Fruit fly (Drosophila melanogaster): Measurements from ENCODE around the gene CG5382.

CG5382 gene

dm6 chr3R:22368777-22369214 is 3.0 kb upstream of the CG5382 start:
- TF ChIP-seq Abd-B (GFP tag; optimal IDR thresholded peaks at IDR 0.05) = no peak
- TF ChIP-seq HLH106 (tag; optimal IDR thresholded peaks at IDR 0.05) = peak; percentile 48
- TF ChIP-seq brk (GFP tag; optimal IDR thresholded peaks at IDR 0.05) = no peak
- no peak for TF ChIP-seq Vsx2 (GFP tag; optimal IDR thresholded peaks at IDR 0.05; ENCODE audit: partially characterized antibody)
- TF ChIP-seq CG32264 (GFP tag; optimal IDR thresholded peaks at IDR 0.05) = no peak
- peak; percentile 74 for TF ChIP-seq woc (GFP tag; optimal IDR thresholded peaks at IDR 0.05)
- TF ChIP-seq usp (GFP tag; optimal IDR thresholded peaks at IDR 0.05) = no peak
- no peak for TF ChIP-seq Dfd (GFP tag; optimal IDR thresholded peaks at IDR 0.05)
- peak; percentile 78 for TF ChIP-seq sv (GFP tag; optimal IDR thresholded peaks at IDR 0.05)
- no peak for TF ChIP-seq N (GFP tag; optimal IDR thresholded peaks at IDR 0.05)
- no peak for TF ChIP-seq Mio (GFP tag; optimal IDR thresholded peaks at IDR 0.05)
- TF ChIP-seq GATAd (GFP tag; optimal IDR thresholded peaks at IDR 0.05) = no peak
- no peak for TF ChIP-seq jim (GFP tag; optimal IDR thresholded peaks at IDR 0.05)
- no peak for TF ChIP-seq tai (GFP tag; optimal IDR thresholded peaks at IDR 0.05)
- no peak for TF ChIP-seq dsf (GFP tag; optimal IDR thresholded peaks at IDR 0.05; ENCODE audit: borderline replicate concordance)
- TF ChIP-seq Jra (GFP tag; optimal IDR thresholded peaks at IDR 0.05) = no peak
- TF ChIP-seq foxo (GFP tag; optimal IDR thresholded peaks at IDR 0.05) = peak in 1 of 2 experiments; percentile 79
- no peak for TF ChIP-seq lola (GFP tag; optimal IDR thresholded peaks at IDR 0.05)
- peak; percentile 83 for TF ChIP-seq fru (GFP tag; optimal IDR thresholded peaks at IDR 0.05)
- no peak for TF ChIP-seq Hr78 (GFP tag; optimal IDR thresholded peaks at IDR 0.05)
- TF ChIP-seq Hr83 (GFP tag; optimal IDR thresholded peaks at IDR 0.05; ENCODE audit: poor library complexity, severe bottlenecking) = no peak
- TF ChIP-seq CG9705 (GFP tag; optimal IDR thresholded peaks at IDR 0.05) = no peak
- TF ChIP-seq br (GFP tag; optimal IDR thresholded peaks at IDR 0.05) = peak; percentile 74
- TF ChIP-seq dmrt93B (GFP tag; optimal IDR thresholded peaks at IDR 0.05) = no peak
- TF ChIP-seq sage (GFP tag; optimal IDR thresholded peaks at IDR 0.05) = peak; percentile 30
- peak; percentile 60 for TF ChIP-seq ey (GFP tag; optimal IDR thresholded peaks at IDR 0.05)
- peak; percentile 69 for TF ChIP-seq OdsH (GFP tag; optimal IDR thresholded peaks at IDR 0.05)
- no peak for TF ChIP-seq Hnf4 (GFP tag; optimal IDR thresholded peaks at IDR 0.05)
- no peak for TF ChIP-seq Myc (optimal IDR thresholded peaks at IDR 0.05)
- no peak for TF ChIP-seq Rel (GFP tag; optimal IDR thresholded peaks at IDR 0.05)
- no peak for TF ChIP-seq Rel (tag; optimal IDR thresholded peaks at IDR 0.05)
- TF ChIP-seq rgr (GFP tag; optimal IDR thresholded peaks at IDR 0.05) = peak; percentile 69
- TF ChIP-seq dl (GFP tag; optimal IDR thresholded peaks at IDR 0.05; ENCODE audit: insufficient read depth in 1 of 2, partially characterized antibody in 2 of 2) = no peak
- TF ChIP-seq Sp1 (GFP tag; optimal IDR thresholded peaks at IDR 0.05) = peak; percentile 60
- no peak for TF ChIP-seq Dif (GFP tag; optimal IDR thresholded peaks at IDR 0.05; ENCODE audit: partially characterized antibody)
- TF ChIP-seq psq (GFP tag; optimal IDR thresholded peaks at IDR 0.05) = peak; percentile 67
- no peak for TF ChIP-seq pan (optimal IDR thresholded peaks at IDR 0.05)
- TF ChIP-seq h (GFP tag; optimal IDR thresholded peaks at IDR 0.05) = peak; percentile 57
- TF ChIP-seq CrebA (GFP tag; optimal IDR thresholded peaks at IDR 0.05; ENCODE audit: borderline replicate concordance) = no peak

- TF ChIP-seq CG9705 (GFP tag; optimal IDR thresholded peaks at IDR 0.05) = no peak
- TF ChIP-seq Rel (GFP tag; optimal IDR thresholded peaks at IDR 0.05) = no peak
- TF ChIP-seq Rel (tag; optimal IDR thresholded peaks at IDR 0.05) = no peak
- TF ChIP-seq Hr78 (GFP tag; optimal IDR thresholded peaks at IDR 0.05) = no peak
- TF ChIP-seq Hr83 (GFP tag; optimal IDR thresholded peaks at IDR 0.05; ENCODE audit: poor library complexity, severe bottlenecking) = no peak
- no peak for TF ChIP-seq OdsH (GFP tag; optimal IDR thresholded peaks at IDR 0.05)
- TF ChIP-seq h (GFP tag; optimal IDR thresholded peaks at IDR 0.05) = no peak
- TF ChIP-seq Myc (optimal IDR thresholded peaks at IDR 0.05) = no peak
- no peak for TF ChIP-seq sv (GFP tag; optimal IDR thresholded peaks at IDR 0.05)
- no peak for TF ChIP-seq ey (GFP tag; optimal IDR thresholded peaks at IDR 0.05)
- no peak for TF ChIP-seq jim (GFP tag; optimal IDR thresholded peaks at IDR 0.05)
- TF ChIP-seq usp (GFP tag; optimal IDR thresholded peaks at IDR 0.05) = no peak
- TF ChIP-seq br (GFP tag; optimal IDR thresholded peaks at IDR 0.05) = no peak
- TF ChIP-seq CrebA (GFP tag; optimal IDR thresholded peaks at IDR 0.05; ENCODE audit: borderline replicate concordance) = no peak
- no peak for TF ChIP-seq woc (GFP tag; optimal IDR thresholded peaks at IDR 0.05)
- TF ChIP-seq CG32264 (GFP tag; optimal IDR thresholded peaks at IDR 0.05) = no peak
- no peak for TF ChIP-seq N (GFP tag; optimal IDR thresholded peaks at IDR 0.05)
- TF ChIP-seq pan (optimal IDR thresholded peaks at IDR 0.05) = no peak
- no peak for TF ChIP-seq GATAd (GFP tag; optimal IDR thresholded peaks at IDR 0.05)
- TF ChIP-seq lola (GFP tag; optimal IDR thresholded peaks at IDR 0.05) = no peak
Measured at dm6 chr3R:22368077-22368776, 2.4 kb upstream of the CG5382 start.
